Worm (Caenorhabditis elegans) whole organism, young adult: ENCODE data around the gene sqv-4.

Source experiments
- B0019.2 ChIP-seq: fragments of 200-800 bp; sonication (Bioruptor generic); conservative IDR thresholded peaks from 2 replicates; pipeline ENCODE4 v1.3.6; 2022; ENCODE audit warnings: missing genetic modification reagents, missing genetic modification characterization, missing compliant biosample characterization
- F23B12.7 ChIP-seq: sonication (generic microtip); optimal IDR thresholded peaks from 2 replicates; lab custom pipeline; 2017; ENCODE audit warnings: missing genetic modification characterization, mild to moderate bottlenecking, missing compliant biosample characterization, antibody characterized with exemption, moderate library complexity; ENCODE audit not compliant: insufficient read depth
- F37B4.10 ChIP-seq: fragments of 200-800 bp; sonication (Bioruptor generic); IDR thresholded peaks from 2 replicates; pipeline ENCODE4 v1.3.6; 2022; ENCODE audit warnings: missing genetic modification characterization, missing compliant biosample characterization
- Y53F4B.3 ChIP-seq: fragments of 200-800 bp; sonication (Bioruptor generic); IDR thresholded peaks from 2 replicates; pipeline ENCODE4 v1.3.6; 2022; ENCODE audit warnings: missing genetic modification reagents, missing genetic modification characterization, missing compliant biosample characterization
- Y56A3A.18 ChIP-seq: fragments of 200-800 bp; sonication (Bioruptor generic); IDR thresholded peaks from 2 replicates; pipeline ENCODE4 v1.3.6; 2022; ENCODE audit warnings: missing genetic modification reagents, missing genetic modification characterization, missing compliant biosample characterization
- aptf-3 ChIP-seq: fragments of 200-800 bp; sonication (Bioruptor generic); IDR thresholded peaks from 2 replicates; pipeline ENCODE4 v1.3.6; 2022; ENCODE audit warnings: missing genetic modification characterization, missing compliant biosample characterization
- athp-1 ChIP-seq: sonication (generic microtip); optimal IDR thresholded peaks from 2 replicates; lab custom pipeline; 2017; ENCODE audit warnings: mild to moderate bottlenecking, missing genetic modification characterization, missing compliant biosample characterization
- ceh-27 ChIP-seq: fragments of 200-800 bp; sonication (Bioruptor generic); optimal IDR thresholded peaks from 2 replicates; lab custom pipeline; 2018; ENCODE audit warnings: mild to moderate bottlenecking, missing genetic modification characterization, moderate library complexity, missing compliant biosample characterization
- die-1 ChIP-seq: sonication (generic microtip); optimal IDR thresholded peaks from 2 replicates; lab custom pipeline; 2016; ENCODE audit warnings: missing genotype, mild to moderate bottlenecking, missing genetic modification characterization, missing compliant biosample characterization
- egl-44 ChIP-seq: fragments of 200-800 bp; sonication (Bioruptor generic); IDR thresholded peaks from 2 replicates; pipeline ENCODE4 v1.3.6; 2022; ENCODE audit warnings: missing genetic modification reagents, missing genetic modification characterization, missing compliant biosample characterization
- ets-4 ChIP-seq: fragments of 200-800 bp; sonication (Bioruptor generic); optimal IDR thresholded peaks from 2 replicates; lab custom pipeline; 2018; ENCODE audit warnings: mild to moderate bottlenecking, missing genetic modification characterization, missing compliant biosample characterization
- fkh-3 ChIP-seq: sonication (generic microtip); optimal IDR thresholded peaks from 2 replicates; lab custom pipeline; 2016; ENCODE audit warnings: mild to moderate bottlenecking, missing genetic modification characterization, missing compliant biosample characterization
- him-1 ChIP-seq: sonication (generic microtip); optimal IDR thresholded peaks from 2 replicates; lab custom pipeline; 2016; ENCODE audit warnings: missing genotype, missing genetic modification reagents, missing genetic modification characterization, missing compliant biosample characterization
- hsf-1 ChIP-seq: fragments of 200-800 bp; sonication (Bioruptor generic); IDR thresholded peaks from 2 replicates; pipeline ENCODE4 v1.3.6; 2022; ENCODE audit warnings: missing genetic modification reagents, missing genetic modification characterization, missing compliant biosample characterization
- let-526 ChIP-seq: fragments of 200-800 bp; sonication (Bioruptor generic); IDR thresholded peaks from 2 replicates; pipeline ENCODE4 v1.3.6; 2022; ENCODE audit warnings: missing genetic modification reagents, missing genetic modification characterization, missing compliant biosample characterization
- lin-35 ChIP-seq, 3 experiments: fragments of 150-350 bp in 2 of 3; sonication (generic microtip) in 1 of 3; optimal IDR thresholded peaks; 2 replicates each; lab custom pipeline; 2014 to 2018; ENCODE audit warnings: missing biosample characterization in 3 of 3, missing genetic modification characterization in 3 of 3, missing genetic modification reagents in 3 of 3
- lsl-1 ChIP-seq: fragments of 200-800 bp; sonication (Bioruptor generic); optimal IDR thresholded peaks from 2 replicates; lab custom pipeline; 2018; ENCODE audit warnings: mild to moderate bottlenecking, missing genetic modification characterization, moderate library complexity, missing compliant biosample characterization
- lsy-27 ChIP-seq: sonication (generic microtip); optimal IDR thresholded peaks from 2 replicates; lab custom pipeline; 2017; ENCODE audit warnings: missing genetic modification characterization, mild to moderate bottlenecking, missing compliant biosample characterization, antibody characterized with exemption, missing genotype, borderline replicate concordance; ENCODE audit not compliant: insufficient read depth
- pbrm-1 ChIP-seq: fragments of 200-800 bp; sonication (Bioruptor generic); IDR thresholded peaks from 2 replicates; pipeline ENCODE4 v1.3.6; 2022; ENCODE audit warnings: missing genetic modification reagents, missing genetic modification characterization, missing compliant biosample characterization
- rec-8 ChIP-seq, 2 experiments: sonication (generic microtip); optimal IDR thresholded peaks; 2 replicates each; lab custom pipeline; 2016; ENCODE audit warnings: mild to moderate bottlenecking in 2 of 2, missing genetic modification characterization in 2 of 2, missing genetic modification reagents in 2 of 2, missing genotype in 2 of 2, missing biosample characterization in 1 of 2, missing compliant biosample characterization in 1 of 2, moderate library complexity in 1 of 2
- sea-2 ChIP-seq: fragments of 200-800 bp; sonication (Bioruptor generic); IDR thresholded peaks from 2 replicates; pipeline ENCODE4 v1.3.6; 2022; ENCODE audit warnings: missing genetic modification characterization, missing compliant biosample characterization
- snpc-1.3 ChIP-seq: sonication (generic microtip); optimal IDR thresholded peaks from 2 replicates; lab custom pipeline; 2017; ENCODE audit warnings: missing genetic modification characterization, mild to moderate bottlenecking, missing compliant biosample characterization, antibody characterized with exemption, moderate library complexity, missing genotype, missing genetic modification reagents; ENCODE audit not compliant: insufficient read depth
- somi-1 ChIP-seq: fragments of 200-800 bp; sonication (Bioruptor generic); optimal IDR thresholded peaks from 2 replicates; lab custom pipeline; 2018; ENCODE audit warnings: mild to moderate bottlenecking, missing genetic modification characterization, missing compliant biosample characterization
- unc-62 ChIP-seq: fragments of 150-350 bp; optimal IDR thresholded peaks from 2 replicates; lab custom pipeline; 2014; ENCODE audit warnings: missing biosample characterization, missing genetic modification reagents, missing genetic modification characterization
- xnd-1 ChIP-seq: sonication (generic microtip); optimal IDR thresholded peaks from 2 replicates; lab custom pipeline; 2016; ENCODE audit warnings: missing genotype, missing genetic modification reagents, missing genetic modification characterization, missing compliant biosample characterization
- ztf-22 ChIP-seq: fragments of 200-800 bp; sonication (Bioruptor generic); optimal IDR thresholded peaks from 2 replicates; lab custom pipeline; 2018; ENCODE audit warnings: mild to moderate bottlenecking, missing genetic modification characterization, moderate library complexity, missing compliant biosample characterization
- ztf-26 ChIP-seq: sonication (generic microtip); optimal IDR thresholded peaks from 2 replicates; lab custom pipeline; 2017; ENCODE audit warnings: missing genetic modification characterization, missing compliant biosample characterization
- ztf-3 ChIP-seq: fragments of 200-800 bp; sonication (Bioruptor generic); optimal IDR thresholded peaks from 2 replicates; lab custom pipeline; 2018; ENCODE audit warnings: mild to moderate bottlenecking, missing genetic modification characterization, missing compliant biosample characterization

The sqv-4 gene

ce11 chrV:10632758-10633157, 28.5 kb downstream of the sqv-4 start, which contains the start of gene mab-23:
Gene mab-23, plus strand, starts transcription at chrV:10633058.
- TF ChIP-seq ceh-27 (GFP tag; lab: Kevin White, UChicago) = no peak
- TF ChIP-seq F37B4.10 = no peak
- TF ChIP-seq him-1 (tag; lab: Kevin White, UChicago) = no peak
- no peak for TF ChIP-seq Y53F4B.3 (GFP tag; lab: Robert Waterston, UW)
- no peak for TF ChIP-seq lin-35 (GFP tag; optimal IDR thresholded peaks at IDR 0.05; lab: Kevin White, UChicago)
- no peak for TF ChIP-seq die-1 (tag; lab: Kevin White, UChicago)
- TF ChIP-seq F23B12.7 (tag; lab: Kevin White, UChicago) = no peak
- TF ChIP-seq lsl-1 = no peak
- TF ChIP-seq B0019.2 (GFP tag; lab: Robert Waterston, UW) = no peak
- TF ChIP-seq rec-8 (tag; optimal IDR thresholded peaks at IDR 0.05; lab: Kevin White, UChicago) = no peak
- TF ChIP-seq ets-4 (GFP tag; lab: Kevin White, UChicago) = no peak
- no peak for TF ChIP-seq let-526 (GFP tag; lab: Robert Waterston, UW)
- no peak for TF ChIP-seq unc-62 (GFP tag; lab: Kevin White, UChicago)
- TF ChIP-seq snpc-1.3 = no peak
- TF ChIP-seq hsf-1 = no peak
- no peak for TF ChIP-seq ztf-22
- no peak for TF ChIP-seq aptf-3 (GFP tag; lab: Robert Waterston, UW)
- TF ChIP-seq lsy-27 (tag; lab: Kevin White, UChicago) = no peak

ce11 chrV:10630497-10630896, 30.8 kb downstream of the sqv-4 start:
- no peak for TF ChIP-seq fkh-3 (tag; lab: Kevin White, UChicago)
- TF ChIP-seq athp-1 (tag; lab: Kevin White, UChicago) = no peak
- TF ChIP-seq sea-2 (GFP tag; lab: Robert Waterston, UW) = no peak
- no peak for TF ChIP-seq pbrm-1 (GFP tag; lab: Robert Waterston, UW)
- no peak for TF ChIP-seq ztf-22
- no peak for TF ChIP-seq somi-1 (GFP tag; lab: Kevin White, UChicago)
- no peak for TF ChIP-seq unc-62 (GFP tag; lab: Kevin White, UChicago)
- no peak for TF ChIP-seq ztf-3
- TF ChIP-seq egl-44 (GFP tag; lab: Robert Waterston, UW) = no peak
- no peak for TF ChIP-seq him-1 (tag; lab: Kevin White, UChicago)
- no peak for TF ChIP-seq xnd-1 (tag; lab: Kevin White, UChicago)
- no peak for TF ChIP-seq lsy-27 (tag; lab: Kevin White, UChicago)

ce11 chrV:10615496-10615895, 45.8 kb downstream of the sqv-4 start, which contains the start of gene H09F14.1:
Gene H09F14.1, minus strand, starts transcription at chrV:10615596.
- TF ChIP-seq ztf-26 (tag; lab: Kevin White, UChicago) (no peak), Y56A3A.18 (GFP tag; lab: Robert Waterston, UW) (no peak)
- TF ChIP-seq, all 124 proteins: peak for 0
